Worm (Caenorhabditis elegans): Measurements from ENCODE around the gene sluh-7.

sluh-7 gene

ce11 chrV:10379761-10380160 is 24.1 kb upstream of the sluh-7 start:
- no peak for TF ChIP-seq fkh-10 (GFP tag; optimal IDR thresholded peaks at IDR 0.05)
- TF ChIP-seq nhr-11 (tag; optimal IDR thresholded peaks at IDR 0.05): no peak
- no peak for TF ChIP-seq hlh-8 (tag; optimal IDR thresholded peaks at IDR 0.05)
- TF ChIP-seq ceh-2 (tag; optimal IDR thresholded peaks at IDR 0.05): no peak
- no peak for TF ChIP-seq elt-4 (tag; optimal IDR thresholded peaks at IDR 0.05)
- TF ChIP-seq K02D7.2 (tag; optimal IDR thresholded peaks at IDR 0.05): no peak
- TF ChIP-seq ztf-16 (tag; optimal IDR thresholded peaks at IDR 0.05): no peak
- no peak for TF ChIP-seq pat-9 (tag; optimal IDR thresholded peaks at IDR 0.05)
- TF ChIP-seq Y22D7AL.16 (tag; optimal IDR thresholded peaks at IDR 0.05): no peak
- no peak for TF ChIP-seq ttx-3 (tag; optimal IDR thresholded peaks at IDR 0.05)
- no peak for TF ChIP-seq pros-1 (tag; optimal IDR thresholded peaks at IDR 0.05)
- TF ChIP-seq F13H6.1 (tag; optimal IDR thresholded peaks at IDR 0.05): no peak
- TF ChIP-seq hlh-15 (tag; optimal IDR thresholded peaks at IDR 0.05): no peak

DNA sequence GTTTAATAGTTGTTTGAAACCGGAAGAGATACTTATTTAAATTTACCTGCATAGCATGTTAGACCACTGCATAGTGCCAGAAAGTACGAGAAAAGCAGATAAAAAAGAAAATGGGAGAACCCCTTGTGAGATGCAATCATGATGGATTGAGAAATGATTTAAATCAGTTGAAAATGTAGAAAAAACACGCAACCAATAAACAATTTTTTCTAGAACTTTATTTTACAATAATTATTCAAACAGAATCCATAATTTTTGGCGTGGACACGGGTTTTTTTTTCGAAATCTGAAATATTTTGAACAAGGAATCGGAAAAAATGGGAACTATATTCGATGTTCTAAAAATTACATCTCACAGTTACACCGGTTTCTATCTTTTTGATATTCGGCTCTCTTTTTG is 23.7 kb upstream of the sluh-7 start, which contains the start of gene AC3.12:
Gene AC3.12, minus strand, starts transcription at position 101 of the 400 bp plus-strand sequence.
- TF ChIP-seq ceh-14 (tag; optimal IDR thresholded peaks at IDR 0.05): no peak
- no peak for TF ChIP-seq ceh-6 (GFP tag; optimal IDR thresholded peaks at IDR 0.05)
- TF ChIP-seq ceh-31 (tag; optimal IDR thresholded peaks at IDR 0.05): no peak

DNA sequence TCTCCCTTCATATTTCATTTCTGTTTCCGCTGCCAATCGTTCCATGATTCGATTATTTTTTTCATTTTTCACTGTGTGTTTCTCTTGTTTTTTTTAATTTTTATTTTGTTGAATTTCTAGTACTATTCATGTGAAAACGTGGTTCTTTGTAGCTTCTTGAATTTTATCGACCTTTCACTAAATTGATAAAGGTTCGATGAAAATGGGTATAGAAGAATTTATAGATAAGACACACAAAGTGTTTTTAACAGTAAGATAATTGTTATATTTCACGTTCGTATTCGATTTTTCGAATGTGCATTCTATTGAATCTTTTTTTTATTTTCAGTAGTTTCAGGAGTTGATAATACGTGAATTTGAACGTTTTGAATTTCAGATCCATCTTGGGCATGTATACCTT is 16.3 kb upstream of the sluh-7 start, which contains the start of gene ugt-49:
Gene ugt-49, plus strand, starts transcription at position 371 of the 400 bp plus-strand sequence.
- TF ChIP-seq ceh-14 (tag; optimal IDR thresholded peaks at IDR 0.05) (no peak), fkh-10 (GFP tag; optimal IDR thresholded peaks at IDR 0.05) (no peak), ceh-18 (tag; optimal IDR thresholded peaks at IDR 0.05) (no peak), ahr-1 (tag; optimal IDR thresholded peaks at IDR 0.05) (no peak), ama-1 (optimal IDR thresholded peaks at IDR 0.05) (no peak), ceh-9 (tag; optimal IDR thresholded peaks at IDR 0.05) (no peak), K02D7.2 (tag; optimal IDR thresholded peaks at IDR 0.05) (no peak), odd-2 (tag; optimal IDR thresholded peaks at IDR 0.05) (no peak), syd-9 (tag; optimal IDR thresholded peaks at IDR 0.05) (no peak), pax-1 (tag; optimal IDR thresholded peaks at IDR 0.05) (no peak), ceh-22 (tag; optimal IDR thresholded peaks at IDR 0.05) (no peak), fkh-6 (tag; optimal IDR thresholded peaks at IDR 0.05) (no peak), lim-6 (tag; optimal IDR thresholded peaks at IDR 0.05) (no peak)

- TF ChIP-seq ceh-48 (tag; optimal IDR thresholded peaks at IDR 0.05) (no peak), pros-1 (tag; optimal IDR thresholded peaks at IDR 0.05) (no peak), nhr-232 (tag; optimal IDR thresholded peaks at IDR 0.05) (no peak)
Observed at ce11 chrV:10371177-10371576, 15.6 kb upstream of the sluh-7 start.

- TF ChIP-seq hlh-30 (tag; optimal IDR thresholded peaks at IDR 0.05; ENCODE audit: insufficient read depth): no peak
- TF ChIP-seq ceh-2 (tag; optimal IDR thresholded peaks at IDR 0.05): no peak
- no peak for TF ChIP-seq sox-2 (GFP tag; IDR thresholded peaks at IDR 0.05)
- TF ChIP-seq tbx-7 (tag; optimal IDR thresholded peaks at IDR 0.05): no peak
- TF ChIP-seq nhr-232 (tag; optimal IDR thresholded peaks at IDR 0.05): no peak
- TF ChIP-seq fax-1 (tag; optimal IDR thresholded peaks at IDR 0.05): no peak
Observed at ce11 chrV:10368256-10368655, 12.6 kb upstream of the sluh-7 start, which contains the start of gene sri-20. Gene sri-20 (plus strand): TSS chrV:10368556.

DNA sequence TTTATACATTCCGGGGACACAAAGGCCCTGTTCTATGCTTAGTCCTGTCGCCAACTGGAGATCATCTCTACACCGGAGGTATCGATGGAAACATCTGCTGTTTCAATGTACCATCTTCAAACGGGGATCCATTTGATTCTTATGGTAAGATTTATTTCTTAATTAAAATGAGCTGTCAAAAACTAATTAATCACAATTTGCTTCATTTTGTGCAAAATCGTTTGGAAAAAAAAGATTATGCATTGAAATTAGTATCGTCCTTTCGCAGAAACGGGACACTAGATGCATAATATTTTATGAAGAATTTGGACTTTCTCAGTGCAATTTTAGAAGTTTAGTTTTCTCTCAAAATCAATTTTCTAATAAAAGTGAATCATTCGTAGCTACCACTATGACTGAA is 8.2 kb upstream of the sluh-7 start:
- TF ChIP-seq ahr-1 (tag; optimal IDR thresholded peaks at IDR 0.05) (no peak), sdc-2 (tag; optimal IDR thresholded peaks at IDR 0.05) (no peak), ceh-22 (tag; optimal IDR thresholded peaks at IDR 0.05) (no peak), ceh-31 (tag; optimal IDR thresholded peaks at IDR 0.05) (no peak), ceh-34 (tag; optimal IDR thresholded peaks at IDR 0.05) (no peak), eyg-1 (tag; optimal IDR thresholded peaks at IDR 0.05) (no peak), ceh-6 (GFP tag; optimal IDR thresholded peaks at IDR 0.05) (no peak), ztf-16 (tag; optimal IDR thresholded peaks at IDR 0.05) (no peak), fkh-10 (GFP tag; optimal IDR thresholded peaks at IDR 0.05) (no peak), sox-2 (GFP tag; IDR thresholded peaks at IDR 0.05) (no peak), npax-4 (tag; optimal IDR thresholded peaks at IDR 0.05) (no peak), ceh-2 (tag; optimal IDR thresholded peaks at IDR 0.05) (no peak), hlh-8 (tag; optimal IDR thresholded peaks at IDR 0.05) (no peak)

All from whole organism, late embryonic.